Worm (Caenorhabditis elegans): Measurements from ENCODE around the gene nhr-9.

nhr-9 gene

DNA sequence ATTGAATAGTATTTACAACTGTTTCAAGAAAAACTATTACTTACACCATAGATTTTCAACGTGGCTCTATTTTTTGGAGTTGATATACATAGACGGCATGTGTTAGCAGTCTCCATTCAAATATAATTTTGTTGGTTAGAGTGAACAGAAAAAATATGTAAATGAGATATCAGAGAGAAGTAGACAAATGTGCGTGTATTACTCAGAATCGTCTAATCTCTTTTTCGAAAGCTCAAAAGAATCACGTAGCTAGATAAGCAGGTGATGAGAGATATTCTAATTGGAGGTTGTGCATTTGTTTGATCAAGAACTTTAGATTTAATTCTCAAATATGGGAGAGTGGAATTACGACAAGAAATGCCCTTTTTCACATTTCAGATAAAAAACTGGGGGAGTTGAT lies 4.7 kb upstream of the nhr-9 start, which contains the start of gene ZK418.10:
ZK418.10 (minus strand) TSS at position 148 of the 400 bp plus-strand sequence.
- TF ChIP-seq drap-1 (GFP tag; optimal IDR thresholded peaks at IDR 0.05), result no peak
- no peak for TF ChIP-seq flh-1 (GFP tag; optimal IDR thresholded peaks at IDR 0.05)
- TF ChIP-seq M03D4.4 (tag; optimal IDR thresholded peaks at IDR 0.05), result no peak
- TF ChIP-seq mep-1 (tag; optimal IDR thresholded peaks at IDR 0.05), result no peak
- no peak for TF ChIP-seq unc-120 (tag; optimal IDR thresholded peaks at IDR 0.05; ENCODE audit: poor library complexity, severe bottlenecking)
- no peak for TF ChIP-seq bed-3 (GFP tag; optimal IDR thresholded peaks at IDR 0.05)
- TF ChIP-seq unc-39 (tag; optimal IDR thresholded peaks at IDR 0.05), result no peak

ce11 chrIII:7091042-7091441 lies 4.2 kb upstream of the nhr-9 start, which contains the start of gene ZK418.2:
ZK418.2 (plus strand) TSS chrIII:7091342.
- TF ChIP-seq elt-1 (tag; optimal IDR thresholded peaks at IDR 0.05; ENCODE audit: borderline replicate concordance, insufficient read depth) (no peak), nhr-76 (tag; optimal IDR thresholded peaks at IDR 0.05) (no peak), drap-1 (GFP tag; optimal IDR thresholded peaks at IDR 0.05) (no peak), nhr-28 (tag; optimal IDR thresholded peaks at IDR 0.05) (no peak), sem-2 (GFP tag; optimal IDR thresholded peaks at IDR 0.05) (no peak), ham-2 (GFP tag; optimal IDR thresholded peaks at IDR 0.05) (no peak), snpc-4 (tag; optimal IDR thresholded peaks at IDR 0.05) (no peak), ztf-11 (tag; optimal IDR thresholded peaks at IDR 0.05) (no peak)

DNA sequence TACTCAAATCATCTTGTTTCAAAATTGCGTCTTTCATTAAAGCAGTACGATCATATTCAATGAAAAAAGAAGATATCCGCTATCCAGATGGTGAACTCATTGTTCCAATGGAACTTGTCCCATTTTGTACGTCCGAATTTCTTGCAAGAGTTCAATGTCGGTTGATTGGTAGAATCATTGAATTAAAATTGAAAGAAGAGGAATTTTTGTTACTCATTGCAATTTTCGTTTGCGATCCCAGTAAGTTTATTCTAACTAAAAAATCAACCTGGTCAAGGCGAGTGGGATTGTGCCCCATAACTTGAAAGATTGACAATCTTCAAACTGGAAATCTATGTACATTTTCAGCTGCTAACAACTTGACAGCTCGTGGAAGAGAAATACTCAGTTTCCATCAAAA lies 1.2 kb downstream of the nhr-9 start:
- TF ChIP-seq unc-120 (tag; optimal IDR thresholded peaks at IDR 0.05; ENCODE audit: poor library complexity, severe bottlenecking), result no peak
- no peak for TF ChIP-seq zip-8 (tag; optimal IDR thresholded peaks at IDR 0.05)
- no peak for TF ChIP-seq blmp-1 (tag; optimal IDR thresholded peaks at IDR 0.05)
- TF ChIP-seq pha-4 (tag; optimal IDR thresholded peaks at IDR 0.05), result no peak
- no peak for TF ChIP-seq nhr-12 (tag; optimal IDR thresholded peaks at IDR 0.05)
- TF ChIP-seq mab-5 (tag; optimal IDR thresholded peaks at IDR 0.05), result no peak
- no peak for TF ChIP-seq snpc-4 (tag; optimal IDR thresholded peaks at IDR 0.05)
- no peak for TF ChIP-seq bed-3 (GFP tag; optimal IDR thresholded peaks at IDR 0.05)
- no peak for TF ChIP-seq ceh-83 (GFP tag; optimal IDR thresholded peaks at IDR 0.05)
- TF ChIP-seq cnd-1 (tag; optimal IDR thresholded peaks at IDR 0.05), result no peak
- no peak for TF ChIP-seq unc-62 (GFP tag; optimal IDR thresholded peaks at IDR 0.05)
- no peak for TF ChIP-seq lin-13 (tag; optimal IDR thresholded peaks at IDR 0.05)
- no peak for TF ChIP-seq ham-2 (GFP tag; optimal IDR thresholded peaks at IDR 0.05)
- TF ChIP-seq drap-1 (GFP tag; optimal IDR thresholded peaks at IDR 0.05), result no peak
- no peak for TF ChIP-seq flh-1 (GFP tag; optimal IDR thresholded peaks at IDR 0.05)
- no peak for TF ChIP-seq ceh-39 (tag; optimal IDR thresholded peaks at IDR 0.05)
- no peak for TF ChIP-seq ztf-11 (tag; optimal IDR thresholded peaks at IDR 0.05)
- TF ChIP-seq hlh-1 (tag; optimal IDR thresholded peaks at IDR 0.05), result no peak
- no peak for TF ChIP-seq unc-39 (tag; optimal IDR thresholded peaks at IDR 0.05)

ce11 chrIII:7100001-7100400 lies 4.7 kb downstream of the nhr-9 start, which contains the start of gene ZK418.11:
ZK418.11 (plus strand) TSS chrIII:7100289.
- TF ChIP-seq mls-2 (tag; optimal IDR thresholded peaks at IDR 0.05) (no peak), snpc-4 (tag; optimal IDR thresholded peaks at IDR 0.05) (no peak), mep-1 (tag; optimal IDR thresholded peaks at IDR 0.05) (no peak), mab-5 (tag; optimal IDR thresholded peaks at IDR 0.05) (no peak), ceh-83 (GFP tag; optimal IDR thresholded peaks at IDR 0.05) (no peak), elt-1 (tag; optimal IDR thresholded peaks at IDR 0.05; ENCODE audit: borderline replicate concordance, insufficient read depth) (no peak), pha-4 (tag; optimal IDR thresholded peaks at IDR 0.05) (no peak), elt-3 (tag; optimal IDR thresholded peaks at IDR 0.05) (no peak), nhr-76 (tag; optimal IDR thresholded peaks at IDR 0.05) (no peak), drap-1 (GFP tag; optimal IDR thresholded peaks at IDR 0.05) (no peak), nhr-2 (tag; optimal IDR thresholded peaks at IDR 0.05) (no peak), ces-1 (GFP tag; optimal IDR thresholded peaks at IDR 0.05) (no peak), nhr-28 (tag; optimal IDR thresholded peaks at IDR 0.05) (no peak), sptf-1 (tag; optimal IDR thresholded peaks at IDR 0.05) (no peak), ceh-39 (tag; optimal IDR thresholded peaks at IDR 0.05) (no peak), zip-8 (tag; optimal IDR thresholded peaks at IDR 0.05) (no peak), flh-1 (GFP tag; optimal IDR thresholded peaks at IDR 0.05) (no peak), hlh-1 (tag; optimal IDR thresholded peaks at IDR 0.05) (no peak), blmp-1 (tag; optimal IDR thresholded peaks at IDR 0.05) (no peak)

- TF ChIP-seq ceh-43 (GFP tag; optimal IDR thresholded peaks at IDR 0.05) (no peak), elt-1 (tag; optimal IDR thresholded peaks at IDR 0.05; ENCODE audit: borderline replicate concordance, insufficient read depth) (no peak), lin-32 (GFP tag; optimal IDR thresholded peaks at IDR 0.05) (no peak), drap-1 (GFP tag; optimal IDR thresholded peaks at IDR 0.05) (no peak), mls-2 (tag; optimal IDR thresholded peaks at IDR 0.05) (no peak), unc-120 (tag; optimal IDR thresholded peaks at IDR 0.05; ENCODE audit: poor library complexity, severe bottlenecking) (no peak), bed-3 (GFP tag; optimal IDR thresholded peaks at IDR 0.05) (no peak)
Measured at ce11 chrIII:7101814-7102477, 6.7 kb downstream of the nhr-9 start.
